Fruit fly (Drosophila melanogaster): ENCODE measurements around the gene ine.

dm6 chr2L:4458119-4459056 is 18.4 kb downstream of the ine start, which contains the start of gene RpL27A:
- TF ChIP-seq h (optimal IDR thresholded peaks at IDR 0.05) (no peak), psq (optimal IDR thresholded peaks at IDR 0.05) (no peak), insv (optimal IDR thresholded peaks at IDR 0.05) (no peak)

Data from Kc167 (cell line).